ENCODE assay signal across 1 fruit fly cellular context in genomic region chr3L:17433555-17433954, dm6.
TF ChIP-seq lines count a peak whose summit lies in the region.

TSS of gene Coq4 (minus strand) at chr3L:17433621.
TSS of gene CG32176 (plus strand) at chr3L:17433868.

TF ChIP-seq in whole organism, embryonic, 481 proteins besides CTCF, POLR2A, EP300 and RAD21 (continued from another document and continues in another):
- TF ChIP-seq Mrtf (GFP tag; IDR thresholded peaks at IDR 0.05; lab: Robert Waterston, UW) (peak; percentile 98), her (GFP tag; optimal IDR thresholded peaks at IDR 0.05; lab: Kevin White, UChicago) (peak; percentile 96), inv (GFP tag; IDR thresholded peaks at IDR 0.05; lab: Robert Waterston, UW; ENCODE audit: partially characterized antibody) (peak; percentile 59), Oaz (GFP tag; IDR thresholded peaks at IDR 0.05; lab: Robert Waterston, UW) (peak; percentile 97), Hsf (GFP tag; optimal IDR thresholded peaks at IDR 0.05; lab: Kevin White, UChicago) (peak; percentile 99), CG17328 (GFP tag; IDR thresholded peaks at IDR 0.05; lab: Robert Waterston, UW) (peak; percentile 97), Dll (GFP tag; IDR thresholded peaks at IDR 0.05; lab: Robert Waterston, UW; ENCODE audit: partially characterized antibody) (peak; percentile 65; the same call in 3 of the 4 replicates), CG2889 (GFP tag; IDR thresholded peaks at IDR 0.05; lab: Robert Waterston, UW) (peak; percentile 97), Atf6 (GFP tag; IDR thresholded peaks at IDR 0.05; lab: Robert Waterston, UW) (peak; percentile 97), CG10321 (GFP tag; IDR thresholded peaks at IDR 0.05; lab: Robert Waterston, UW) (peak; percentile 78), CG14965 (GFP tag; optimal IDR thresholded peaks at IDR 0.05; lab: Kevin White, UChicago; ENCODE audit: borderline replicate concordance) (peak; percentile 71), Xbp1 (GFP tag; optimal IDR thresholded peaks at IDR 0.05; lab: Kevin White, UChicago) (peak; percentile 99), lilli (GFP tag; optimal IDR thresholded peaks at IDR 0.05; lab: Kevin White, UChicago) (peak; percentile 100), CG18262 (tag; optimal IDR thresholded peaks at IDR 0.05; lab: Kevin White, UChicago) (peak; percentile 97), klu (GFP tag; IDR thresholded peaks at IDR 0.05; lab: Robert Waterston, UW) (peak; percentile 96), knrl (GFP tag; IDR thresholded peaks at IDR 0.05; lab: Robert Waterston, UW; ENCODE audit: partially characterized antibody) (peak; percentile 71), CG17912 (GFP tag; optimal IDR thresholded peaks at IDR 0.05; lab: Kevin White, UChicago) (peak; percentile 90), CG8281 (tag; optimal IDR thresholded peaks at IDR 0.05; lab: Kevin White, UChicago) (peak; percentile 89), CG10979 (tag; optimal IDR thresholded peaks at IDR 0.05; lab: Kevin White, UChicago) (peak; percentile 96), sob (GFP tag; IDR thresholded peaks at IDR 0.05; lab: Robert Waterston, UW) (peak; percentile 98), ac (GFP tag; optimal IDR thresholded peaks at IDR 0.05; lab: Kevin White, UChicago) (peak; percentile 88), CG7357 (GFP tag; IDR thresholded peaks at IDR 0.05; lab: Robert Waterston, UW) (peak; percentile 94), seq (GFP tag; IDR thresholded peaks at IDR 0.05; lab: Robert Waterston, UW) (peak; percentile 97), CG31224 (GFP tag; IDR thresholded peaks at IDR 0.05; lab: Robert Waterston, UW) (peak; percentile 95), dmrt99B (tag; optimal IDR thresholded peaks at IDR 0.05; lab: Kevin White, UChicago) (peak; percentile 97), CG6854 (GFP tag; optimal IDR thresholded peaks at IDR 0.05; lab: Kevin White, UChicago) (peak; percentile 88), ham (GFP tag; IDR thresholded peaks at IDR 0.05; lab: Robert Waterston, UW) (peak; percentile 92), trem (tag; optimal IDR thresholded peaks at IDR 0.05; lab: Kevin White, UChicago) (peak; percentile 94), Dfd (GFP tag; optimal IDR thresholded peaks at IDR 0.05; lab: Kevin White, UChicago) (no peak), ap (GFP tag; IDR thresholded peaks at IDR 0.05; lab: Robert Waterston, UW) (peak; percentile 97), bab2 (GFP tag; optimal IDR thresholded peaks at IDR 0.05; lab: Kevin White, UChicago) (peak; percentile 98), CG31388 (GFP tag; optimal IDR thresholded peaks at IDR 0.05; lab: Kevin White, UChicago) (peak; percentile 96), mirr (GFP tag; optimal IDR thresholded peaks at IDR 0.05; lab: Kevin White, UChicago) (peak; percentile 95), CG1647 (GFP tag; optimal IDR thresholded peaks at IDR 0.05; lab: Kevin White, UChicago) (peak; percentile 98), Side (GFP tag; optimal IDR thresholded peaks at IDR 0.05; lab: Kevin White, UChicago) (peak; percentile 98), ara (GFP tag; IDR thresholded peaks at IDR 0.05; lab: Robert Waterston, UW) (peak; percentile 96), CG11085 (GFP tag; IDR thresholded peaks at IDR 0.05; lab: Robert Waterston, UW) (peak; percentile 98), CG12155 (GFP tag; optimal IDR thresholded peaks at IDR 0.05; lab: Kevin White, UChicago) (peak; percentile 98), Ssrp (tag; optimal IDR thresholded peaks at IDR 0.05; lab: Kevin White, UChicago) (peak; percentile 98), CG13296 (GFP tag; optimal IDR thresholded peaks at IDR 0.05; lab: Kevin White, UChicago) (peak; percentile 95), CG1602 (GFP tag; optimal IDR thresholded peaks at IDR 0.05; lab: Kevin White, UChicago) (peak; percentile 98), Poxn (GFP tag; IDR thresholded peaks at IDR 0.05; lab: Robert Waterston, UW) (peak; percentile 91), bbx (GFP tag; IDR thresholded peaks at IDR 0.05; lab: Robert Waterston, UW; ENCODE audit: partially characterized antibody) (peak; percentile 68; the same call in 1 of the 2 replicates), CG10654 (GFP tag; optimal IDR thresholded peaks at IDR 0.05; lab: Kevin White, UChicago) (peak; percentile 99), CG32767 (GFP tag; IDR thresholded peaks at IDR 0.05; lab: Robert Waterston, UW) (peak; percentile 95), lmd (GFP tag; IDR thresholded peaks at IDR 0.05; lab: Robert Waterston, UW) (peak; percentile 98), CG2129 (GFP tag; IDR thresholded peaks at IDR 0.05; lab: Robert Waterston, UW; ENCODE audit: partially characterized antibody) (no peak), Nf-YA (GFP tag; IDR thresholded peaks at IDR 0.05; lab: Robert Waterston, UW) (peak; percentile 92), rib (GFP tag; IDR thresholded peaks at IDR 0.05; lab: Robert Waterston, UW) (peak; percentile 98), sqz (GFP tag; optimal IDR thresholded peaks at IDR 0.05; lab: Kevin White, UChicago) (peak; percentile 91), gsb-n (tag; optimal IDR thresholded peaks at IDR 0.05; lab: Kevin White, UChicago) (peak; percentile 96), tna (GFP tag; IDR thresholded peaks at IDR 0.05; lab: Robert Waterston, UW; ENCODE audit: partially characterized antibody) (0 out of 2 replicates have a peak, but pooled peaks have one; percentile 45), CG13624 (GFP tag; optimal IDR thresholded peaks at IDR 0.05; lab: Kevin White, UChicago) (peak; percentile 98), CG15479 (GFP tag; optimal IDR thresholded peaks at IDR 0.05; lab: Kevin White, UChicago) (peak; percentile 7), odd (GFP tag; optimal IDR thresholded peaks at IDR 0.05; lab: Kevin White, UChicago) (peak; percentile 91), HLH54F (GFP tag; optimal IDR thresholded peaks at IDR 0.05; lab: Kevin White, UChicago) (peak; percentile 99), gem (tag; optimal IDR thresholded peaks at IDR 0.05; lab: Kevin White, UChicago) (peak; percentile 99), dimm (GFP tag; IDR thresholded peaks at IDR 0.05; lab: Robert Waterston, UW) (peak; percentile 95), CG14667 (GFP tag; IDR thresholded peaks at IDR 0.05; lab: Robert Waterston, UW) (peak; percentile 97), CG7928 (GFP tag; optimal IDR thresholded peaks at IDR 0.05; lab: Kevin White, UChicago) (peak; percentile 79), unc-4 (GFP tag; IDR thresholded peaks at IDR 0.05; lab: Robert Waterston, UW; ENCODE audit: partially characterized antibody) (peak; percentile 55; the same call in 1 of the 2 replicates), NFAT (GFP tag; IDR thresholded peaks at IDR 0.05; lab: Robert Waterston, UW) (peak; percentile 98), CG10209 (GFP tag; optimal IDR thresholded peaks at IDR 0.05; lab: Kevin White, UChicago) (peak; percentile 97), sna (GFP tag; IDR thresholded peaks at IDR 0.05; lab: Robert Waterston, UW; ENCODE audit: partially characterized antibody) (peak; percentile 70), Ets65A (GFP tag; lab: Kevin White, UChicago) (peak; percentile 100), ERR (GFP tag; optimal IDR thresholded peaks at IDR 0.05; lab: Kevin White, UChicago) (peak; percentile 95), CG30403 (GFP tag; optimal IDR thresholded peaks at IDR 0.05; lab: Kevin White, UChicago) (peak; percentile 99), ttk (GFP tag; IDR thresholded peaks at IDR 0.05; lab: Robert Waterston, UW) (peak; percentile 97), amos (GFP tag; IDR thresholded peaks at IDR 0.05; lab: Robert Waterston, UW; ENCODE audit: partially characterized antibody) (peak; percentile 49; the same call in 1 of the 2 replicates), twi (tag; optimal IDR thresholded peaks at IDR 0.05; lab: Kevin White, UChicago) (peak; percentile 93), CG9437 (GFP tag; optimal IDR thresholded peaks at IDR 0.05; lab: Kevin White, UChicago) (peak; percentile 88), CG11398 (GFP tag; optimal IDR thresholded peaks at IDR 0.05; lab: Kevin White, UChicago) (peak; percentile 95), CoRest (tag; optimal IDR thresholded peaks at IDR 0.05; lab: Kevin White, UChicago) (peak; percentile 98), CG3995 (GFP tag; optimal IDR thresholded peaks at IDR 0.05; lab: Kevin White, UChicago) (peak; percentile 68), CG4360 (GFP tag; IDR thresholded peaks at IDR 0.05; lab: Robert Waterston, UW) (peak; percentile 73), Dip2 (GFP tag; IDR thresholded peaks at IDR 0.05; lab: Robert Waterston, UW) (peak; percentile 64), Oli (tag; optimal IDR thresholded peaks at IDR 0.05; lab: Kevin White, UChicago) (peak; percentile 97), CG34376 (GFP tag; optimal IDR thresholded peaks at IDR 0.05; lab: Kevin White, UChicago) (peak; percentile 93), crp (GFP tag; optimal IDR thresholded peaks at IDR 0.05; lab: Kevin White, UChicago) (peak; percentile 73 to 88), CG14710 (tag; optimal IDR thresholded peaks at IDR 0.05; lab: Kevin White, UChicago) (peak; percentile 96), z (GFP tag; IDR thresholded peaks at IDR 0.05; lab: Robert Waterston, UW) (peak; percentile 70; the same call in 2 of the 3 replicates), Nf-YC (tag; optimal IDR thresholded peaks at IDR 0.05; lab: Kevin White, UChicago) (peak; percentile 89), ci (GFP tag; IDR thresholded peaks at IDR 0.05; lab: Robert Waterston, UW) (peak; percentile 98), Trl (optimal IDR thresholded peaks at IDR 0.05; lab: Kevin White, UChicago) (no peak), Trl (GFP tag; optimal IDR thresholded peaks at IDR 0.05; lab: Kevin White, UChicago) (peak; percentile 99), sr (GFP tag; IDR thresholded peaks at IDR 0.05; lab: Robert Waterston, UW) (peak; percentile 92), CG10959 (GFP tag; IDR thresholded peaks at IDR 0.05; lab: Robert Waterston, UW) (peak; percentile 97), CG3407 (GFP tag; optimal IDR thresholded peaks at IDR 0.05; lab: Kevin White, UChicago) (peak; percentile 93), Sox100B (GFP tag; optimal IDR thresholded peaks at IDR 0.05; lab: Kevin White, UChicago) (peak; percentile 93), NK7.1 (GFP tag; optimal IDR thresholded peaks at IDR 0.05; lab: Kevin White, UChicago) (peak; percentile 96), Nf-YB (GFP tag; optimal IDR thresholded peaks at IDR 0.05; lab: Kevin White, UChicago) (peak; percentile 84), wor (GFP tag; IDR thresholded peaks at IDR 0.05; lab: Robert Waterston, UW) (peak; percentile 93), phol (tag; optimal IDR thresholded peaks at IDR 0.05; lab: Kevin White, UChicago) (peak; percentile 97), ken (GFP tag; IDR thresholded peaks at IDR 0.05; lab: Robert Waterston, UW) (peak; percentile 98), CG18599 (GFP tag; optimal IDR thresholded peaks at IDR 0.05; lab: Kevin White, UChicago) (peak; percentile 98), CG7786 (GFP tag; optimal IDR thresholded peaks at IDR 0.05; lab: Kevin White, UChicago) (peak; percentile 98), Vsx1 (GFP tag; optimal IDR thresholded peaks at IDR 0.05; lab: Kevin White, UChicago) (peak; percentile 89), slou (GFP tag; optimal IDR thresholded peaks at IDR 0.05; lab: Kevin White, UChicago) (peak; percentile 98), Dp (GFP tag; optimal IDR thresholded peaks at IDR 0.05; lab: Kevin White, UChicago) (peak; percentile 34), bigmax (GFP tag; optimal IDR thresholded peaks at IDR 0.05; lab: Kevin White, UChicago) (peak; percentile 62), NfI (GFP tag; optimal IDR thresholded peaks at IDR 0.05; lab: Kevin White, UChicago) (peak; percentile 98), sc (optimal IDR thresholded peaks at IDR 0.05; lab: Kevin White, UChicago) (no peak), sc (GFP tag; optimal IDR thresholded peaks at IDR 0.05; lab: Kevin White, UChicago) (peak; percentile 95), Hr51 (GFP tag; optimal IDR thresholded peaks at IDR 0.05; lab: Kevin White, UChicago) (peak; percentile 98 to 99), HHEX (GFP tag; optimal IDR thresholded peaks at IDR 0.05; lab: Kevin White, UChicago) (peak; percentile 96), TFAM (GFP tag; optimal IDR thresholded peaks at IDR 0.05; lab: Kevin White, UChicago) (peak; percentile 90), Blimp-1 (GFP tag; optimal IDR thresholded peaks at IDR 0.05; lab: Kevin White, UChicago) (peak; percentile 96), bsh (GFP tag; optimal IDR thresholded peaks at IDR 0.05; lab: Kevin White, UChicago) (peak; percentile 73 to 98), ash1 (GFP tag; optimal IDR thresholded peaks at IDR 0.05; lab: Kevin White, UChicago) (peak; percentile 91), dpn (GFP tag; optimal IDR thresholded peaks at IDR 0.05; lab: Kevin White, UChicago) (peak; percentile 99), CG16863 (GFP tag; optimal IDR thresholded peaks at IDR 0.05; lab: Kevin White, UChicago) (peak; percentile 98), Ptx1 (GFP tag; IDR thresholded peaks at IDR 0.05; lab: Robert Waterston, UW) (peak; percentile 99), CG12659 (GFP tag; optimal IDR thresholded peaks at IDR 0.05; lab: Kevin White, UChicago) (peak; percentile 98), gcm2 (GFP tag; optimal IDR thresholded peaks at IDR 0.05; lab: Kevin White, UChicago) (peak; percentile 97), Deaf1 (tag; optimal IDR thresholded peaks at IDR 0.05; lab: Kevin White, UChicago) (peak; percentile 81), Bteb2 (GFP tag; optimal IDR thresholded peaks at IDR 0.05; lab: Kevin White, UChicago) (peak; percentile 98), dmrt11E (tag; optimal IDR thresholded peaks at IDR 0.05; lab: Kevin White, UChicago) (peak; percentile 97), Gug (GFP tag; IDR thresholded peaks at IDR 0.05; lab: Robert Waterston, UW) (peak; percentile 99), zfh1 (GFP tag; IDR thresholded peaks at IDR 0.05; lab: Robert Waterston, UW) (peak; percentile 99), CG12299 (tag; optimal IDR thresholded peaks at IDR 0.05; lab: Kevin White, UChicago) (peak; percentile 96), prd (optimal IDR thresholded peaks at IDR 0.05; lab: Kevin White, UChicago) (no peak), prd (GFP tag; IDR thresholded peaks at IDR 0.05; lab: Robert Waterston, UW) (peak; percentile 99), CG5180 (GFP tag; optimal IDR thresholded peaks at IDR 0.05; lab: Kevin White, UChicago) (peak; percentile 83), dati (GFP tag; IDR thresholded peaks at IDR 0.05; lab: Robert Waterston, UW) (peak; percentile 92), jumu (GFP tag; optimal IDR thresholded peaks at IDR 0.05; lab: Kevin White, UChicago) (peak; percentile 99), az2 (GFP tag; optimal IDR thresholded peaks at IDR 0.05; lab: Kevin White, UChicago) (peak; percentile 99), CG17568 (GFP tag; optimal IDR thresholded peaks at IDR 0.05; lab: Kevin White, UChicago) (peak; percentile 95), h (optimal IDR thresholded peaks at IDR 0.05; lab: Kevin White, UChicago) (no peak), Antp (GFP tag; optimal IDR thresholded peaks at IDR 0.05; lab: Kevin White, UChicago) (peak; percentile 98), toy (GFP tag; IDR thresholded peaks at IDR 0.05; lab: Robert Waterston, UW) (peak; percentile 91)
